Worm (Caenorhabditis elegans): ENCODE data around the gene C07A12.18.

DNA sequence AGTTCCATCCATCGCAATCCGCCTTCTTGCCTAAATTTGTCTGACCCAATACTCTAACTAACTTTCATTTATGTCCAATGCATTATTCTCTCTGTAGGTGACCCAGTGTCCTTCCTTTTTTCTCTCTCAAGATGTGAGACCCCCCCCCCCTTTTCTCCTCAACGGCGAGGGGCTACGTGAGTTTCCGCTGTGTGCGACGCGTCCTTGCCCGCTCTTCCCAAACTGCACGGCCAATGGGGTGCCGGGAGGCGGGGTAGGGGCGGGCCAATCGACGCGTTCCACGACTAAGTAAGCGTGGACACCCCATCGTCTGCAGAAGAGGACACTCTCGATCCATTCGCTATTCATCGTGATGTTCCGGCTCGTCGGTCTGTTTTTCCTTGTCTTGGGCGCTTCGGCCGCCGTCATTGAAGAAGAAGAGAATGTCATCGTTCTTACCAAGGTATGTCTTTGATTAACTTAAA is 25.8 kb downstream of the C07A12.18 start, which contains the start of gene pdi-2:
- TF ChIP-seq C34F6.9 (tag; optimal IDR thresholded peaks at IDR 0.05) (peak; percentile 59), mab-5 (tag; optimal IDR thresholded peaks at IDR 0.05) (peak; percentile 41), unc-62 (GFP tag; optimal IDR thresholded peaks at IDR 0.05) (no peak), mdl-1 (tag; optimal IDR thresholded peaks at IDR 0.05) (peak in 1 of 2 experiments; percentile 52)
